Worm (Caenorhabditis elegans) whole organism, late embryonic: Measurements from ENCODE around the gene glr-2.

Experiments used
- C38D4.7 ChIP-seq: fragments of 200-800 bp; sonication (Bioruptor generic); optimal IDR thresholded peaks from 2 replicates; lab custom pipeline; 2018; ENCODE audit warnings: mild to moderate bottlenecking, missing genetic modification characterization, moderate library complexity, missing compliant biosample characterization
- F13H6.1 ChIP-seq: sonication (generic microtip); optimal IDR thresholded peaks from 2 replicates; lab custom pipeline; 2016; ENCODE audit warnings: missing genetic modification characterization, missing compliant biosample characterization
- K02D7.2 ChIP-seq: sonication (generic microtip); optimal IDR thresholded peaks from 2 replicates; lab custom pipeline; 2017; ENCODE audit warnings: mild to moderate bottlenecking, missing genetic modification characterization, missing compliant biosample characterization
- K09A11.1 ChIP-seq: sonication (generic microtip); optimal IDR thresholded peaks from 2 replicates; lab custom pipeline; 2017; ENCODE audit warnings: antibody characterized with exemption, mild to moderate bottlenecking, missing genetic modification characterization, missing compliant biosample characterization; ENCODE audit not compliant: insufficient read depth
- T23F11.4 ChIP-seq: fragments of 200-800 bp; sonication (Bioruptor generic); optimal IDR thresholded peaks from 2 replicates; lab custom pipeline; 2018; ENCODE audit warnings: mild to moderate bottlenecking, missing genetic modification characterization, missing compliant biosample characterization
- ahr-1 ChIP-seq: sonication (generic microtip); optimal IDR thresholded peaks from 2 replicates; lab custom pipeline; 2016; ENCODE audit warnings: missing genetic modification characterization, missing compliant biosample characterization
- ceh-14 ChIP-seq: sonication (generic microtip); optimal IDR thresholded peaks from 2 replicates; lab custom pipeline; 2016; ENCODE audit warnings: missing genotype, missing genetic modification characterization, missing compliant biosample characterization
- ceh-18 ChIP-seq: sonication (generic microtip); optimal IDR thresholded peaks from 2 replicates; lab custom pipeline; 2016; ENCODE audit warnings: missing genetic modification characterization, missing compliant biosample characterization
- ceh-19 ChIP-seq: fragments of 200-800 bp; sonication (Bioruptor generic); optimal IDR thresholded peaks from 2 replicates; lab custom pipeline; 2018; ENCODE audit warnings: mild to moderate bottlenecking, missing genetic modification characterization, missing compliant biosample characterization
- ceh-2 ChIP-seq: sonication (generic microtip); optimal IDR thresholded peaks from 2 replicates; lab custom pipeline; 2016; ENCODE audit warnings: missing genotype, missing genetic modification characterization, missing compliant biosample characterization
- ceh-22 ChIP-seq: sonication (generic microtip); optimal IDR thresholded peaks from 2 replicates; lab custom pipeline; 2017; ENCODE audit warnings: missing biosample characterization, missing genetic modification characterization
- ceh-30 ChIP-seq: fragments of 150-350 bp; optimal IDR thresholded peaks from 2 replicates; lab custom pipeline; 2014; ENCODE audit warnings: missing biosample characterization, missing genetic modification characterization
- ceh-45 ChIP-seq: fragments of 200-800 bp; sonication (Bioruptor generic); IDR thresholded peaks from 2 replicates; pipeline ENCODE4 v1.3.6; 2022; ENCODE audit warnings: missing genetic modification reagents, missing genetic modification characterization, missing compliant biosample characterization
- ceh-48 ChIP-seq: sonication (generic microtip); optimal IDR thresholded peaks from 2 replicates; lab custom pipeline; 2016; ENCODE audit warnings: missing genetic modification characterization, inconsistent platforms, missing compliant biosample characterization
- ceh-6 ChIP-seq: fragments of 200-800 bp; sonication (Bioruptor generic); optimal IDR thresholded peaks from 2 replicates; lab custom pipeline; 2018; ENCODE audit warnings: mild to moderate bottlenecking, missing genetic modification characterization, missing compliant biosample characterization
- che-1 ChIP-seq: sonication (generic microtip); optimal IDR thresholded peaks from 2 replicates; lab custom pipeline; 2016; ENCODE audit warnings: mild to moderate bottlenecking, missing genetic modification characterization, missing compliant biosample characterization
- dmd-4 ChIP-seq: sonication (generic microtip); optimal IDR thresholded peaks from 2 replicates; lab custom pipeline; 2016; ENCODE audit warnings: borderline replicate concordance, missing genetic modification characterization, missing compliant biosample characterization
- dve-1 ChIP-seq: sonication (generic microtip); optimal IDR thresholded peaks from 2 replicates; lab custom pipeline; 2017; ENCODE audit warnings: antibody characterized with exemption, mild to moderate bottlenecking, missing genetic modification characterization, missing compliant biosample characterization
- elt-2 ChIP-seq: sonication (generic microtip); optimal IDR thresholded peaks from 2 replicates; lab custom pipeline; 2016; ENCODE audit warnings: missing genetic modification reagents, missing genetic modification characterization, missing compliant biosample characterization
- fax-1 ChIP-seq: sonication (generic microtip); optimal IDR thresholded peaks from 2 replicates; lab custom pipeline; 2016; ENCODE audit warnings: missing genotype, missing genetic modification characterization, missing compliant biosample characterization
- fkh-10 ChIP-seq: fragments of 150-350 bp; optimal IDR thresholded peaks from 2 replicates; lab custom pipeline; 2014; ENCODE audit warnings: missing biosample characterization, missing genetic modification reagents, missing genetic modification characterization
- fkh-6 ChIP-seq: sonication (generic microtip); optimal IDR thresholded peaks from 2 replicates; lab custom pipeline; 2016; ENCODE audit warnings: missing genetic modification characterization, missing compliant biosample characterization
- gmeb-2 ChIP-seq: sonication (generic microtip); optimal IDR thresholded peaks from 2 replicates; lab custom pipeline; 2016; ENCODE audit warnings: missing genetic modification characterization, inconsistent platforms, missing compliant biosample characterization
- hlh-15 ChIP-seq: sonication (generic microtip); optimal IDR thresholded peaks from 2 replicates; lab custom pipeline; 2016; ENCODE audit warnings: missing genetic modification characterization, missing compliant biosample characterization
- hlh-30 ChIP-seq: sonication (generic microtip); optimal IDR thresholded peaks from 2 replicates; lab custom pipeline; 2017; ENCODE audit warnings: antibody characterized with exemption, missing genetic modification characterization, missing compliant biosample characterization; ENCODE audit not compliant: insufficient read depth
- hlh-6 ChIP-seq: sonication (generic microtip); optimal IDR thresholded peaks from 2 replicates; lab custom pipeline; 2016; ENCODE audit warnings: missing genotype, missing genetic modification characterization, missing compliant biosample characterization
- hlh-8 ChIP-seq: sonication (generic microtip); optimal IDR thresholded peaks from 2 replicates; lab custom pipeline; 2016; ENCODE audit warnings: missing genotype, missing genetic modification characterization, missing compliant biosample characterization
- lim-6 ChIP-seq: sonication (generic microtip); optimal IDR thresholded peaks from 2 replicates; lab custom pipeline; 2016; ENCODE audit warnings: missing genetic modification characterization, missing compliant biosample characterization
- mec-3 ChIP-seq: sonication (generic microtip); optimal IDR thresholded peaks from 2 replicates; lab custom pipeline; 2016; ENCODE audit warnings: borderline replicate concordance, missing genetic modification characterization, missing compliant biosample characterization
- nfya-1 ChIP-seq: sonication (generic microtip); optimal IDR thresholded peaks from 2 replicates; lab custom pipeline; 2017; ENCODE audit warnings: missing genetic modification characterization, mild to moderate bottlenecking, missing compliant biosample characterization, antibody characterized with exemption, moderate library complexity
- nhr-11 ChIP-seq: fragments of 150-350 bp; optimal IDR thresholded peaks from 2 replicates; lab custom pipeline; 2014; ENCODE audit warnings: missing biosample characterization, missing genetic modification characterization
- npax-4 ChIP-seq: sonication (generic microtip); optimal IDR thresholded peaks from 2 replicates; lab custom pipeline; 2016; ENCODE audit warnings: missing genetic modification characterization, missing compliant biosample characterization
- odd-2 ChIP-seq: sonication (generic microtip); optimal IDR thresholded peaks from 2 replicates; lab custom pipeline; 2017; ENCODE audit warnings: antibody characterized with exemption, mild to moderate bottlenecking, missing genetic modification characterization, missing compliant biosample characterization
- pag-3 ChIP-seq: sonication (generic microtip); optimal IDR thresholded peaks from 2 replicates; lab custom pipeline; 2016; ENCODE audit warnings: missing compliant biosample characterization, missing genetic modification characterization, borderline replicate concordance
- pat-9 ChIP-seq: fragments of 200-800 bp; sonication (Bioruptor generic); optimal IDR thresholded peaks from 2 replicates; lab custom pipeline; 2018; ENCODE audit warnings: mild to moderate bottlenecking, missing genetic modification characterization, moderate library complexity, missing compliant biosample characterization
- pha-2 ChIP-seq: sonication (generic microtip); optimal IDR thresholded peaks from 2 replicates; lab custom pipeline; 2017; ENCODE audit warnings: mild to moderate bottlenecking, missing genetic modification characterization, missing compliant biosample characterization
- pha-4 ChIP-seq: fragments of 150-350 bp; optimal IDR thresholded peaks from 2 replicates; lab custom pipeline; 2018; ENCODE audit warnings: missing biosample characterization, missing genetic modification reagents, missing genetic modification characterization
- pros-1 ChIP-seq: fragments of 150-350 bp; optimal IDR thresholded peaks from 2 replicates; lab custom pipeline; 2014; ENCODE audit warnings: missing biosample characterization, missing genetic modification reagents, missing genetic modification characterization
- ref-2 ChIP-seq: sonication (generic microtip); optimal IDR thresholded peaks from 2 replicates; lab custom pipeline; 2016; ENCODE audit warnings: missing genetic modification characterization, missing compliant biosample characterization
- rnt-1 ChIP-seq: sonication (generic microtip); optimal IDR thresholded peaks from 2 replicates; lab custom pipeline; 2016; ENCODE audit warnings: missing genetic modification characterization, missing compliant biosample characterization
- sox-2 ChIP-seq: fragments of 200-800 bp; sonication (Bioruptor generic); IDR thresholded peaks from 2 replicates; pipeline ENCODE4 v1.3.6; 2022; ENCODE audit warnings: missing genetic modification reagents, missing genetic modification characterization, missing compliant biosample characterization
- sox-4 ChIP-seq: sonication (generic microtip); optimal IDR thresholded peaks from 2 replicates; lab custom pipeline; 2017; ENCODE audit warnings: mild to moderate bottlenecking, missing genetic modification characterization, inconsistent platforms, missing compliant biosample characterization
- syd-9 ChIP-seq: sonication (generic microtip); optimal IDR thresholded peaks from 2 replicates; lab custom pipeline; 2016; ENCODE audit warnings: mild to moderate bottlenecking, missing genetic modification characterization, moderate library complexity, missing compliant biosample characterization
- tbx-7 ChIP-seq: sonication (generic microtip); optimal IDR thresholded peaks from 2 replicates; lab custom pipeline; 2016; ENCODE audit warnings: missing genotype, missing genetic modification characterization, missing compliant biosample characterization
- ttx-3 ChIP-seq: sonication (generic microtip); optimal IDR thresholded peaks from 2 replicates; lab custom pipeline; 2016; ENCODE audit warnings: missing genetic modification reagents, missing genetic modification characterization, missing compliant biosample characterization
- unc-3 ChIP-seq, 2 experiments: fragments of 200-800 bp in 1 of 2; sonication (Bioruptor generic) in 1 of 2; sonication (generic microtip) in 1 of 2; conservative IDR thresholded peaks in 1 of 2; optimal IDR thresholded peaks in 1 of 2; 2 replicates each; pipeline versions ENCODE4 v1.3.6 to Lab custom; 2016 to 2022; ENCODE audit warnings: missing compliant biosample characterization in 2 of 2, missing genetic modification characterization in 2 of 2, missing genetic modification reagents in 1 of 2
- unc-55 ChIP-seq: sonication (generic microtip); optimal IDR thresholded peaks from 2 replicates; lab custom pipeline; 2017; ENCODE audit warnings: missing biosample characterization, missing genetic modification reagents, missing genetic modification characterization
- unc-86 ChIP-seq: sonication (generic microtip); optimal IDR thresholded peaks from 2 replicates; lab custom pipeline; 2016; ENCODE audit warnings: missing genetic modification characterization, missing compliant biosample characterization
- zip-5 ChIP-seq: sonication (generic microtip); optimal IDR thresholded peaks from 2 replicates; lab custom pipeline; 2016; ENCODE audit warnings: missing genetic modification characterization, missing compliant biosample characterization
- ztf-16 ChIP-seq: sonication (generic microtip); optimal IDR thresholded peaks from 2 replicates; lab custom pipeline; 2017; ENCODE audit warnings: missing genetic modification characterization, missing compliant biosample characterization

The glr-2 gene

DNA sequence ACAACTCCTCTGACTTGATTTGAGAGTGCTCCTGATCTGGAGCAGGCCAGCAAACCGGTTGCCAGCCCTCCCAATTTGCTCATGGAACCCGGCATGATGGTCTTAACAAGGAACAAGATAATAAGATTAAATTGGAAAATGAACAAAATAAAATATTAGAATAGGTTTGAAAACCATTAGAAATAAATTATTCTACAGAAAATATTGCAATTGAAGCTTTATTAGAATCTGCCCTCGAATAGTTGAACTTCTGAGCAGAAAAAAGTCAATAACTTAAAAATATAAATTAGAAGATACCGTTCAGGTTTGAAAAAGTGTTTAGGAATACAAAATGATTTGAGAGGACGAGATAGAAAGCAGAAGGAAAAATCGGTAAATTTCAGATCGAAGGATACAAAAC lies 13.9 kb upstream of the glr-2 start, which contains the start of gene nuo-4:
Gene nuo-4 (minus strand): TSS at position 101 of the 400 bp plus-strand sequence.
- TF ChIP-seq fkh-6 (tag; lab: Kevin White, UChicago), result no peak
- TF ChIP-seq ceh-48, result no peak
- TF ChIP-seq syd-9 (tag; lab: Kevin White, UChicago), result no peak
- TF ChIP-seq F13H6.1 (tag; lab: Kevin White, UChicago), result no peak
- TF ChIP-seq zip-5 (tag; lab: Kevin White, UChicago), result no peak
- no peak for TF ChIP-seq unc-55
- TF ChIP-seq elt-2, result no peak
- no peak for TF ChIP-seq hlh-8 (tag; lab: Kevin White, UChicago)
- TF ChIP-seq ceh-30 (tag; lab: Kevin White, UChicago), result no peak
- no peak for TF ChIP-seq T23F11.4 (GFP tag; lab: Kevin White, UChicago)
- no peak for TF ChIP-seq sox-2
- no peak for TF ChIP-seq pha-2 (tag; lab: Kevin White, UChicago)
- TF ChIP-seq K02D7.2, result no peak
- no peak for TF ChIP-seq pat-9
- no peak for TF ChIP-seq gmeb-2 (tag; lab: Kevin White, UChicago)

DNA sequence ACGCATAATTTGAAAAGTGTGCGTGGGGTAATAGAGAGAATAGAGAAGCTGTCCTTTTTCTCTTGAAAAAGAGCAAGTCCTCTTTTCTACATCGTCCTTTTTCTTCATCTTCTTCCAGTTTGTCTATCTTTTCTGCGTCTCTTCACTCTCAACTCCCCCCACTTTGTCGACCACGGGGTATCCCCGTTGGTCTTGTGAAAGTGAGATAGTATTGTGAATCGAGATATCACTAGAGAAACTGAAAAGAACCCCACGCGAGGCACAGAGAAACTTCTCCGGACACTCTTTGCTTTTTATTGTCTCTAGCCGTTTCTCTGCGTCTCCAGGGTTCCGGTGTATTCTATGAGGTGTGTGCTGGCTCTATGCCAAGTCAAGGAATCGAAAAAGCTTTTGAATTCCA lies 10.9 kb upstream of the glr-2 start:
- peak; percentile 98 for TF ChIP-seq hlh-30 (tag; lab: Kevin White, UChicago)
- peak; percentile 48 for TF ChIP-seq fkh-10
- TF ChIP-seq fax-1 (tag; lab: Kevin White, UChicago), result peak; percentile 3
- TF ChIP-seq pha-4, result no peak
- no peak for TF ChIP-seq C38D4.7 (GFP tag; lab: Kevin White, UChicago)
- TF ChIP-seq ceh-30 (tag; lab: Kevin White, UChicago), result no peak
- peak; percentile 41 for TF ChIP-seq dve-1 (tag; lab: Kevin White, UChicago)
- TF ChIP-seq ztf-16, result no peak
- TF ChIP-seq hlh-6, result no peak
- TF ChIP-seq T23F11.4 (GFP tag; lab: Kevin White, UChicago), result no peak
- no peak for TF ChIP-seq npax-4 (tag; lab: Kevin White, UChicago)
- TF ChIP-seq ceh-45 (GFP tag; lab: Robert Waterston, UW), result no peak
- peak; percentile 57 for TF ChIP-seq hlh-8 (tag; lab: Kevin White, UChicago)
- TF ChIP-seq mec-3, result no peak
- peak; percentile 74 for TF ChIP-seq ref-2 (tag; lab: Kevin White, UChicago)
- TF ChIP-seq ceh-6 (GFP tag; lab: Kevin White, UChicago), result no peak
- TF ChIP-seq elt-2, result no peak
- peak; percentile 65 for TF ChIP-seq K09A11.1
- peak; percentile 53 for TF ChIP-seq ceh-14
- TF ChIP-seq pat-9, result peak; percentile 34
- peak; percentile 32 for TF ChIP-seq unc-86 (tag; lab: Kevin White, UChicago)
- TF ChIP-seq ahr-1, result no peak
- no peak for TF ChIP-seq K02D7.2
- TF ChIP-seq pag-3 (tag; lab: Kevin White, UChicago), result no peak
- TF ChIP-seq hlh-15 (tag; lab: Kevin White, UChicago), result no peak
- TF ChIP-seq nfya-1 (tag; lab: Kevin White, UChicago), result peak; percentile 93
- no peak; the same call in 1 of the 2 replicates for TF ChIP-seq sox-2
- no peak for TF ChIP-seq sox-4
- no peak for TF ChIP-seq ceh-19
- peak; percentile 80 for TF ChIP-seq rnt-1
- TF ChIP-seq dmd-4 (tag; lab: Kevin White, UChicago), result peak; percentile 35
- no peak for TF ChIP-seq odd-2 (tag; lab: Kevin White, UChicago)
- TF ChIP-seq ceh-18, result peak; percentile 90
- peak; percentile 30 for TF ChIP-seq ceh-2
- no peak for TF ChIP-seq fkh-6 (tag; lab: Kevin White, UChicago)
- no peak for TF ChIP-seq ttx-3 (tag; lab: Kevin White, UChicago)
- no peak for TF ChIP-seq unc-3 (GFP tag; conservative IDR thresholded peaks at IDR 0.05; lab: Robert Waterston, UW)
- peak; percentile 45 for TF ChIP-seq unc-3 (tag; optimal IDR thresholded peaks at IDR 0.05; lab: Kevin White, UChicago)
- peak; percentile 84 for TF ChIP-seq pros-1 (tag; lab: Kevin White, UChicago)
- TF ChIP-seq tbx-7 (tag; lab: Kevin White, UChicago), result no peak
- TF ChIP-seq nhr-11, result no peak
- no peak for TF ChIP-seq ceh-22 (tag; lab: Kevin White, UChicago)
- no peak for TF ChIP-seq che-1 (tag; lab: Kevin White, UChicago)
- TF ChIP-seq lim-6 (tag; lab: Kevin White, UChicago), result no peak
